Worm (Caenorhabditis elegans) whole organism, L4/young adult: Measurements from ENCODE around the gene shpk-1.

Source experiments
- dao-5 ChIP-seq: sonication (generic microtip); optimal IDR thresholded peaks from 2 replicates; lab custom pipeline; 2016; ENCODE audit warnings: missing genotype, missing genetic modification characterization, moderate library complexity, missing compliant biosample characterization
- him-1 ChIP-seq: sonication (generic microtip); optimal IDR thresholded peaks from 2 replicates; lab custom pipeline; 2016; ENCODE audit warnings: missing genotype, missing genetic modification reagents, missing genetic modification characterization, missing compliant biosample characterization

DNA sequence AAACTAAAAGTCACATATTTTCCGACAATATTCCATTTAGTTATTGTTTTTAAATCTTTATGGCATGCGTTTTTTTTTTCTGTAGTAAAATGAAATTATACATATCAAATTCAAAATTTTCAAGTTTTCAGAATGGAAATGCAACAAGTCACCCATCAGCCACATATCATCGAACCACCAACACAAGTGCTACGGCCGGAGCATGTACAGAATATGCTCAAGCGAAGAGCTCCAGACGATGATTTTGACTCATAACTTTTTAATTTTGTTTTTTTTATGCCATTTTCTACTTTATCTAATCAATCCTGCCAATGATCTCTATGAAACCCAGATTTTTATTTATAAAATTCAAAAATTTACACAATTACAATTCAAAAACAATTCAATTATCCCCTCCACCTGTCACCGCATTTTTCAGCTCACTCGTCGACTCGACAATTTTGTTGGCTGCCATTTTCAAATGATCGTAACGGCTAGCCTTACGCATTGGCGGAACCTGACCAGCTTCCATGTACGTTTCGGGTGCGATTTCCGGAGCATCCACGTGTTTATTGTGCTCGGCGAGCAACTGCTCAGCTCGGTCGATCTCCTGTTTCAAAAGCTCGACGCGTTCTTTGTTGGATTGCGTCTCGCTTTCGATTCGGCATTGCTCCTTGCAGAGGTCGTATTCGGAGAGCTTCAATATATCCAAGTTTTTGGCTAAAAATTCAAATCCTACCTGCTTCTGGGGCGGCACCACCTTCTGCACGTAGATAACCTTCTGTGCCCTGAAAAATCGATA lies 18.0 kb downstream of the shpk-1 start:
- TF ChIP-seq him-1 (tag; lab: Kevin White, UChicago) (no peak), dao-5 (tag; lab: Kevin White, UChicago) (peak; percentile 0)
